Fruit fly (Drosophila melanogaster): ENCODE results near the gene Lsp1alpha.

Gene Lsp1alpha

DNA sequence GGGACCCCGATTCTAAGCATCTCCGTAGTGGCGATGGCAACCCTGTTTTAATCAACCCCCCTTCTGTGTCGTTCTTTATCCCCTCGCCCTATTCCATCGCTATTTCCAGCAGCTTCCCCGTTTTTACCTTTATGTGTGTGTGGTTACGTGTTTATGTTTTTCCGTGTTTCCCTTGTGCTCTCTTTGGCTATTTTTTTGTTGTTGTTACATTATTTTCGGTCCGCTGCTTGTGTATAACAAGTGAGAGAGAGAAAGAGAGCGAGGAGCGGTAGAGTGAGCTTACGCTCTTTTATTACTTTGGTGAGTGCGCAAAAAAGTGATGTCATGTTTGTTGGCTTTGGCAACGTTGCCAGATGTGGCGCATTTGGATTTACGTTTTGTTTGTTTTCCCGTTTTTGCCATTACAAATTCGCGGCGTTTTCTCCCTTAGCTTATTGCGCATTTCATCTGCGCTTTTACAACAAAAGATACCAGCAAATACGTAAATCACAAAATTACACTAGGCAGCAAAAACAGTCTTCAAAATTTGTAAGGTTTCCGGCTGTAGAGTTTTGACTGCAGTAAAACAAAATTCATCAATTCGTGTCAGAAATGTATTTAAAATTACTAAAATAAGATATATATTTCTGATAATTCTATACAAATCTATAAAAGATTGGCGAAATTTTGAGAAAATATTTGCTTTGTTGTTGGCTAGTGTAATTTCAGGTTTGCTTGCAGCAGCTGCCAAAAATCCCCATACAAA is 19.7 kb upstream of the Lsp1alpha start:
- TF ChIP-seq CG34367 (tag; optimal IDR thresholded peaks at IDR 0.05) (no peak), CG14655 (GFP tag; optimal IDR thresholded peaks at IDR 0.05) (peak; percentile 50), Pif1A (GFP tag; optimal IDR thresholded peaks at IDR 0.05) (peak; percentile 2), CG10348 (GFP tag; IDR thresholded peaks at IDR 0.05) (no peak), gl (tag; optimal IDR thresholded peaks at IDR 0.05) (no peak), CG32121 (GFP tag; IDR thresholded peaks at IDR 0.05) (peak; percentile 18; the same call in 1 of the 2 replicates), CG8301 (tag; optimal IDR thresholded peaks at IDR 0.05) (peak; percentile 6), CG12605 (GFP tag; IDR thresholded peaks at IDR 0.05) (peak; percentile 6; the same call in 1 of the 2 replicates), Ets98B (GFP tag; IDR thresholded peaks at IDR 0.05) (peak; percentile 51; the same call in 1 of the 2 replicates), Snoo (tag; optimal IDR thresholded peaks at IDR 0.05) (peak; percentile 59), CG8159 (tag; optimal IDR thresholded peaks at IDR 0.05) (peak; percentile 29), Pif1B (GFP tag; optimal IDR thresholded peaks at IDR 0.05) (no peak), rn (GFP tag; IDR thresholded peaks at IDR 0.05) (no peak), CG4496 (GFP tag; IDR thresholded peaks at IDR 0.05) (peak; percentile 64; the same call in 2 of the 3 replicates), CG13204 (GFP tag; optimal IDR thresholded peaks at IDR 0.05) (no peak), EcR (GFP tag; optimal IDR thresholded peaks at IDR 0.05) (no peak), CG9948 (tag; optimal IDR thresholded peaks at IDR 0.05) (peak; percentile 24), CG15710 (tag; optimal IDR thresholded peaks at IDR 0.05) (no peak), D1 (tag; optimal IDR thresholded peaks at IDR 0.05) (no peak), CG17806 (tag; optimal IDR thresholded peaks at IDR 0.05) (no peak), fd96Ca (GFP tag; IDR thresholded peaks at IDR 0.05) (peak; percentile 61; the same call in 2 of the 3 replicates)

- no peak for TF ChIP-seq rn (GFP tag; IDR thresholded peaks at IDR 0.05)
- no peak for TF ChIP-seq Pif1A (GFP tag; optimal IDR thresholded peaks at IDR 0.05)
- no peak for TF ChIP-seq CG17806 (tag; optimal IDR thresholded peaks at IDR 0.05)
- TF ChIP-seq CG8159 (tag; optimal IDR thresholded peaks at IDR 0.05): no peak
- TF ChIP-seq CG14655 (GFP tag; optimal IDR thresholded peaks at IDR 0.05): no peak
- TF ChIP-seq CG13204 (GFP tag; optimal IDR thresholded peaks at IDR 0.05): no peak
- TF ChIP-seq CG8301 (tag; optimal IDR thresholded peaks at IDR 0.05): no peak
- TF ChIP-seq CG9948 (tag; optimal IDR thresholded peaks at IDR 0.05): no peak
- TF ChIP-seq CG4496 (GFP tag; IDR thresholded peaks at IDR 0.05): peak; percentile 68; the same call in 2 of the 3 replicates
- no peak for TF ChIP-seq D1 (tag; optimal IDR thresholded peaks at IDR 0.05)
- no peak for TF ChIP-seq CG10348 (GFP tag; IDR thresholded peaks at IDR 0.05)
- TF ChIP-seq EcR (GFP tag; optimal IDR thresholded peaks at IDR 0.05): no peak
- TF ChIP-seq CG12605 (GFP tag; IDR thresholded peaks at IDR 0.05): peak; percentile 46
- TF ChIP-seq Ets98B (GFP tag; IDR thresholded peaks at IDR 0.05): peak; percentile 27; the same call in 1 of the 2 replicates
- TF ChIP-seq Pif1B (GFP tag; optimal IDR thresholded peaks at IDR 0.05): no peak
- TF ChIP-seq CG15710 (tag; optimal IDR thresholded peaks at IDR 0.05): no peak
- TF ChIP-seq fd96Ca (GFP tag; IDR thresholded peaks at IDR 0.05): peak; percentile 58; the same call in 2 of the 3 replicates
- no peak for TF ChIP-seq CG34367 (tag; optimal IDR thresholded peaks at IDR 0.05)
- TF ChIP-seq CG32121 (GFP tag; IDR thresholded peaks at IDR 0.05): peak; percentile 27; the same call in 1 of the 2 replicates
- no peak for TF ChIP-seq gl (tag; optimal IDR thresholded peaks at IDR 0.05)
- no peak for TF ChIP-seq Snoo (tag; optimal IDR thresholded peaks at IDR 0.05)
Measured at dm6 chrX:12471408-12471807, 18.7 kb upstream of the Lsp1alpha start.

DNA sequence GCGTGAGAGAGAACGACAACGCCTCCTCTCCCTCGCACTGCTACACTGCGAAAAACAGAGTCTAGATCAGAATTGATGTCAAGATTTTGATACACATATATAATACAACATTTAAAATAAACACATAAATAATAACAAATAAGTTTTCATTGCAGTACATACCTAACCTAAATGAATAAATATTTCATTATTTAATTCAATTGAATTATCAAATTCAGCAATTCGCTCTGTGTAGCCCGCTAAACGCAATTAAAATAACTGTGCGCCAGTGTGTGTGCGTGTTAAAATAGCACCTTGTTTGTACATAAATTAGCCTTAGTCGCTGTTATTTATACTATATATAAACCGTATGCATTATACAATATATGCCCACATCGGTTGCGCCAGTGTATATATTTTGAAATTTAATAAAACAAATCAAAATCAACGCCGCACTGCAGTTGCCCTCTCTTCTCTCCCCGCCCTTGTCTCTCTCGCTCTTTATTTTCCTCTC is 17.8 kb upstream of the Lsp1alpha start:
- TF ChIP-seq CG17806 (tag; optimal IDR thresholded peaks at IDR 0.05) (peak; percentile 86), CG14655 (GFP tag; optimal IDR thresholded peaks at IDR 0.05) (peak; percentile 94), Pif1A (GFP tag; optimal IDR thresholded peaks at IDR 0.05) (peak; percentile 90), CG4496 (GFP tag; IDR thresholded peaks at IDR 0.05) (peak; percentile 98), Ets98B (GFP tag; IDR thresholded peaks at IDR 0.05) (peak; percentile 95), CG32121 (GFP tag; IDR thresholded peaks at IDR 0.05) (peak; percentile 98), CG34367 (tag; optimal IDR thresholded peaks at IDR 0.05) (peak; percentile 85), CG15710 (tag; optimal IDR thresholded peaks at IDR 0.05) (peak; percentile 89), EcR (GFP tag; optimal IDR thresholded peaks at IDR 0.05) (no peak), Pif1B (GFP tag; optimal IDR thresholded peaks at IDR 0.05) (peak; percentile 89), CG12605 (GFP tag; IDR thresholded peaks at IDR 0.05) (peak; percentile 93), fd96Ca (GFP tag; IDR thresholded peaks at IDR 0.05) (peak; percentile 91), CG13204 (GFP tag; optimal IDR thresholded peaks at IDR 0.05) (peak; percentile 68), gl (tag; optimal IDR thresholded peaks at IDR 0.05) (peak; percentile 76), rn (GFP tag; IDR thresholded peaks at IDR 0.05) (peak; percentile 91), CG9948 (tag; optimal IDR thresholded peaks at IDR 0.05) (peak; percentile 90), CG8301 (tag; optimal IDR thresholded peaks at IDR 0.05) (peak; percentile 91), CG10348 (GFP tag; IDR thresholded peaks at IDR 0.05) (peak; percentile 83), D1 (tag; optimal IDR thresholded peaks at IDR 0.05) (peak; percentile 77), Snoo (tag; optimal IDR thresholded peaks at IDR 0.05) (peak; percentile 92), CG8159 (tag; optimal IDR thresholded peaks at IDR 0.05) (peak; percentile 92)

- TF ChIP-seq CG4496 (GFP tag; IDR thresholded peaks at IDR 0.05) (peak; percentile 41; the same call in 1 of the 3 replicates), CG8159 (tag; optimal IDR thresholded peaks at IDR 0.05) (peak; percentile 0), CG9948 (tag; optimal IDR thresholded peaks at IDR 0.05) (peak; percentile 2), CG32121 (GFP tag; IDR thresholded peaks at IDR 0.05) (peak; percentile 33; the same call in 1 of the 2 replicates), CG8301 (tag; optimal IDR thresholded peaks at IDR 0.05) (peak; percentile 32), CG12605 (GFP tag; IDR thresholded peaks at IDR 0.05) (0 out of 2 replicates have a peak, but pooled peaks have one; percentile 19), Snoo (tag; optimal IDR thresholded peaks at IDR 0.05) (no peak), fd96Ca (GFP tag; IDR thresholded peaks at IDR 0.05) (no peak), Pif1B (GFP tag; optimal IDR thresholded peaks at IDR 0.05) (no peak), D1 (tag; optimal IDR thresholded peaks at IDR 0.05) (no peak), CG14655 (GFP tag; optimal IDR thresholded peaks at IDR 0.05) (peak; percentile 61)
Measured at dm6 chrX:12473953-12474468, 16.1 kb upstream of the Lsp1alpha start.
